Worm (Caenorhabditis elegans) whole organism, young adult: Measurements from ENCODE around the gene tpa-1.
"Not testable (repeated sequence)": the region's sequence is repeated elsewhere in the genome, so short reads cannot be mapped to it uniquely, and the experiment has no call there.

Experiments used
- B0035.1 ChIP-seq: sonication (generic microtip); optimal IDR thresholded peaks from 2 replicates; lab custom pipeline; 2016; ENCODE audit warnings: missing genetic modification characterization, mild to moderate bottlenecking, missing compliant biosample characterization, missing genotype, missing genetic modification reagents
- B0336.3 ChIP-seq: fragments of 200-800 bp; sonication (Bioruptor generic); IDR thresholded peaks from 2 replicates; pipeline ENCODE4 v1.3.6; 2022; ENCODE audit warnings: missing genetic modification characterization, missing compliant biosample characterization
- C17E4.6 ChIP-seq: fragments of 200-800 bp; sonication (Bioruptor generic); IDR thresholded peaks from 2 replicates; pipeline ENCODE4 v1.3.6; 2022; ENCODE audit warnings: missing genetic modification reagents, missing genetic modification characterization, missing compliant biosample characterization
- F23B12.7 ChIP-seq: sonication (generic microtip); optimal IDR thresholded peaks from 2 replicates; lab custom pipeline; 2017; ENCODE audit warnings: missing genetic modification characterization, mild to moderate bottlenecking, missing compliant biosample characterization, antibody characterized with exemption, moderate library complexity; ENCODE audit not compliant: insufficient read depth
- F33H1.4 ChIP-seq: fragments of 200-800 bp; sonication (Bioruptor generic); IDR thresholded peaks from 2 replicates; pipeline ENCODE4 v1.3.6; 2022; ENCODE audit warnings: missing genetic modification reagents, missing genetic modification characterization, missing compliant biosample characterization
- F57A8.1 ChIP-seq: fragments of 200-800 bp; sonication (Bioruptor generic); optimal IDR thresholded peaks from 2 replicates; lab custom pipeline; 2018; ENCODE audit warnings: mild to moderate bottlenecking, missing genetic modification characterization, moderate library complexity, missing compliant biosample characterization
- K11D2.4 ChIP-seq: fragments of 200-800 bp; sonication (Bioruptor generic); IDR thresholded peaks from 2 replicates; pipeline ENCODE4 v1.3.6; 2022; ENCODE audit warnings: missing genetic modification reagents, missing genetic modification characterization, missing compliant biosample characterization
- Y53F4B.3 ChIP-seq: fragments of 200-800 bp; sonication (Bioruptor generic); IDR thresholded peaks from 2 replicates; pipeline ENCODE4 v1.3.6; 2022; ENCODE audit warnings: missing genetic modification reagents, missing genetic modification characterization, missing compliant biosample characterization
- akir-1 ChIP-seq: fragments of 200-800 bp; sonication (Bioruptor generic); optimal IDR thresholded peaks from 2 replicates; lab custom pipeline; 2018; ENCODE audit warnings: mild to moderate bottlenecking, missing genetic modification characterization, moderate library complexity, missing compliant biosample characterization
- ama-1 ChIP-seq, 3 experiments: fragments of 150-350 bp in 1 of 3; sonication (generic microtip) in 2 of 3; optimal IDR thresholded peaks; 2 replicates each; lab custom pipeline; 2014 to 2018; ENCODE audit warnings: missing biosample characterization in 2 of 3, missing genetic modification characterization in 2 of 3, missing genetic modification reagents in 2 of 3
- attf-3 ChIP-seq: fragments of 200-800 bp; sonication (Bioruptor generic); conservative IDR thresholded peaks from 2 replicates; pipeline ENCODE4 v1.3.6; 2022; ENCODE audit warnings: missing genetic modification reagents, missing genetic modification characterization, missing compliant biosample characterization
- attf-6 ChIP-seq: fragments of 200-800 bp; sonication (Bioruptor generic); IDR thresholded peaks from 2 replicates; pipeline ENCODE4 v1.3.6; 2022; ENCODE audit warnings: missing genetic modification reagents, missing genetic modification characterization, missing compliant biosample characterization
- bed-2 ChIP-seq: fragments of 200-800 bp; sonication (Bioruptor generic); IDR thresholded peaks from 2 replicates; pipeline ENCODE4 v1.3.6; 2022; ENCODE audit warnings: missing genetic modification reagents, missing genetic modification characterization, missing compliant biosample characterization
- cebp-1 ChIP-seq, 2 experiments: fragments of 200-800 bp in 1 of 2; sonication (Bioruptor generic) in 1 of 2; sonication (generic microtip) in 1 of 2; IDR thresholded peaks in 1 of 2; optimal IDR thresholded peaks in 1 of 2; 2 replicates each; pipeline versions ENCODE4 v1.3.6 to Lab custom; 2017 to 2022; ENCODE audit warnings: missing compliant biosample characterization in 2 of 2, missing genetic modification characterization in 2 of 2, mild to moderate bottlenecking in 1 of 2, missing genetic modification reagents in 1 of 2, moderate library complexity in 1 of 2
- cebp-2 ChIP-seq: fragments of 200-800 bp; sonication (Bioruptor generic); IDR thresholded peaks from 2 replicates; pipeline ENCODE4 v1.3.6; 2022; ENCODE audit warnings: missing genetic modification characterization, missing compliant biosample characterization
- ceh-100 ChIP-seq: fragments of 200-800 bp; sonication (Bioruptor generic); IDR thresholded peaks from 2 replicates; pipeline ENCODE4 v1.3.6; 2022; ENCODE audit warnings: missing genetic modification reagents, missing genetic modification characterization, missing compliant biosample characterization
- ceh-27 ChIP-seq: fragments of 200-800 bp; sonication (Bioruptor generic); optimal IDR thresholded peaks from 2 replicates; lab custom pipeline; 2018; ENCODE audit warnings: mild to moderate bottlenecking, missing genetic modification characterization, moderate library complexity, missing compliant biosample characterization
- chd-7 ChIP-seq: sonication (generic microtip); optimal IDR thresholded peaks from 2 replicates; lab custom pipeline; 2016; ENCODE audit warnings: mild to moderate bottlenecking, missing genetic modification characterization, moderate library complexity, missing compliant biosample characterization
- egl-18 ChIP-seq: fragments of 200-800 bp; sonication (Bioruptor generic); IDR thresholded peaks from 2 replicates; pipeline ENCODE4 v1.3.6; 2022; ENCODE audit warnings: missing genetic modification reagents, missing genetic modification characterization, missing compliant biosample characterization
- him-1 ChIP-seq: sonication (generic microtip); optimal IDR thresholded peaks from 2 replicates; lab custom pipeline; 2016; ENCODE audit warnings: missing genotype, missing genetic modification reagents, missing genetic modification characterization, missing compliant biosample characterization
- hmg-1.2 ChIP-seq: fragments of 200-800 bp; sonication (Bioruptor generic); IDR thresholded peaks from 2 replicates; pipeline ENCODE4 v1.3.6; 2022; ENCODE audit warnings: missing genetic modification reagents, missing genetic modification characterization, missing compliant biosample characterization
- hsf-1 ChIP-seq: fragments of 200-800 bp; sonication (Bioruptor generic); IDR thresholded peaks from 2 replicates; pipeline ENCODE4 v1.3.6; 2022; ENCODE audit warnings: missing genetic modification reagents, missing genetic modification characterization, missing compliant biosample characterization
- lag-1 ChIP-seq: fragments of 200-800 bp; sonication (Bioruptor generic); IDR thresholded peaks from 2 replicates; pipeline ENCODE4 v1.3.6; 2022; ENCODE audit warnings: missing genetic modification reagents, missing genetic modification characterization, missing compliant biosample characterization
- let-526 ChIP-seq: fragments of 200-800 bp; sonication (Bioruptor generic); IDR thresholded peaks from 2 replicates; pipeline ENCODE4 v1.3.6; 2022; ENCODE audit warnings: missing genetic modification reagents, missing genetic modification characterization, missing compliant biosample characterization
- lin-40 ChIP-seq: sonication (generic microtip); optimal IDR thresholded peaks from 2 replicates; lab custom pipeline; 2016; ENCODE audit warnings: missing genetic modification characterization, mild to moderate bottlenecking, missing compliant biosample characterization, missing genotype, missing genetic modification reagents
- lsl-1 ChIP-seq: fragments of 200-800 bp; sonication (Bioruptor generic); optimal IDR thresholded peaks from 2 replicates; lab custom pipeline; 2018; ENCODE audit warnings: mild to moderate bottlenecking, missing genetic modification characterization, moderate library complexity, missing compliant biosample characterization
- mel-28 ChIP-seq: sonication (generic microtip); optimal IDR thresholded peaks from 2 replicates; lab custom pipeline; 2016; ENCODE audit warnings: borderline replicate concordance, mild to moderate bottlenecking, missing genetic modification characterization, missing compliant biosample characterization
- mxl-1 ChIP-seq: sonication (generic microtip); optimal IDR thresholded peaks from 2 replicates; lab custom pipeline; 2016; ENCODE audit warnings: missing genetic modification characterization, missing compliant biosample characterization
- nfya-1 ChIP-seq: sonication (generic microtip); optimal IDR thresholded peaks from 2 replicates; lab custom pipeline; 2017; ENCODE audit warnings: antibody characterized with exemption, missing compliant biosample characterization, missing genetic modification characterization, borderline replicate concordance; ENCODE audit not compliant: insufficient read depth
- nfyb-1 ChIP-seq: fragments of 200-800 bp; sonication (Bioruptor generic); IDR thresholded peaks from 2 replicates; pipeline ENCODE4 v1.3.6; 2022; ENCODE audit warnings: missing genetic modification reagents, missing genetic modification characterization, missing compliant biosample characterization
- nhr-120 ChIP-seq: fragments of 200-800 bp; sonication (Bioruptor generic); IDR thresholded peaks from 2 replicates; pipeline ENCODE4 v1.3.6; 2022; ENCODE audit warnings: missing genetic modification characterization, missing compliant biosample characterization
- nhr-27 ChIP-seq: fragments of 200-800 bp; sonication (Bioruptor generic); optimal IDR thresholded peaks from 2 replicates; lab custom pipeline; 2018; ENCODE audit warnings: mild to moderate bottlenecking, missing genetic modification characterization, moderate library complexity, missing compliant biosample characterization
- nhr-80 ChIP-seq: sonication (generic microtip); optimal IDR thresholded peaks from 2 replicates; lab custom pipeline; 2016; ENCODE audit warnings: missing genetic modification characterization, missing compliant biosample characterization
- pha-4 ChIP-seq: fragments of 150-350 bp; sonication (generic microtip); optimal IDR thresholded peaks from 2 replicates; lab custom pipeline; 2014; ENCODE audit warnings: missing biosample characterization, missing genetic modification reagents, missing genetic modification characterization
- repo-1 ChIP-seq: sonication (generic microtip); optimal IDR thresholded peaks from 2 replicates; lab custom pipeline; 2017; ENCODE audit warnings: mild to moderate bottlenecking, missing genetic modification characterization, missing compliant biosample characterization
- rpc-1 ChIP-seq, 2 experiments: fragments of 150-350 bp in 1 of 2; sonication (generic microtip) in 1 of 2; optimal IDR thresholded peaks; 2 replicates each; lab custom pipeline; 2014 to 2018; ENCODE audit warnings: missing biosample characterization in 1 of 2, missing genetic modification characterization in 1 of 2, missing genetic modification reagents in 1 of 2, missing genotype in 1 of 2
- sdz-38 ChIP-seq: sonication (generic microtip); optimal IDR thresholded peaks from 2 replicates; lab custom pipeline; 2016; ENCODE audit warnings: missing genotype, missing genetic modification characterization, missing compliant biosample characterization
- sea-2 ChIP-seq: fragments of 200-800 bp; sonication (Bioruptor generic); IDR thresholded peaks from 2 replicates; pipeline ENCODE4 v1.3.6; 2022; ENCODE audit warnings: missing genetic modification characterization, missing compliant biosample characterization
- snpc-4 ChIP-seq, 5 experiments: fragments of 150-350 bp in 1 of 5; sonication (generic microtip) in 4 of 5; optimal IDR thresholded peaks; 2 replicates each; lab custom pipeline; 2014 to 2018; ENCODE audit warnings: missing genetic modification characterization in 5 of 5, missing biosample characterization in 3 of 5, antibody characterized with exemption in 2 of 5, mild to moderate bottlenecking in 2 of 5, missing compliant biosample characterization in 2 of 5, missing genotype in 2 of 5, moderate library complexity in 2 of 5, missing genetic modification reagents in 1 of 5
- zim-3 ChIP-seq: sonication (generic microtip); optimal IDR thresholded peaks from 2 replicates; lab custom pipeline; 2017; ENCODE audit warnings: mild to moderate bottlenecking, missing genetic modification characterization, moderate library complexity, missing compliant biosample characterization

tpa-1 gene

DNA sequence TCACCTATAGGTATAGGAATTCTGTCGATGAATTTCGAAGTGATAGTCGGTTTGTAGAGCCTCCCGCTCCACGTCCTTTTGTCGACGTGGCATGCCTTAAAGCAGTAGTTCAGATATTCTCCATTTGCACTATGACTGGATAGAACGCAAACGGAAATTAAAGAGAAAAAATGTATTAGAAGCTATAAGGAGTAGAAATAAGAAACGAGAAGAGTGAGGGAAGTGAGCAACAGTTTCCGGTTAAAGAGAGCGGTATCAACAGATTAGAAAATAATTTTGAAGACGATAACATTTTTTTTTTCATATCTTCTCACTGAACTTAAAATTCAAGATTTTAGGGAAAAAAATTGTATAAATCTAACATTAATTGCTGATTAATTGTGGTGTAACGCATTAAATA lies 38.2 kb upstream of the tpa-1 start, which contains the start of gene T05C7.4:
Gene T05C7.4 (minus strand): TSS at position 101 of the 400 bp plus-strand sequence.
- TF ChIP-seq mxl-1 (tag; lab: Kevin White, UChicago) = no peak

DNA sequence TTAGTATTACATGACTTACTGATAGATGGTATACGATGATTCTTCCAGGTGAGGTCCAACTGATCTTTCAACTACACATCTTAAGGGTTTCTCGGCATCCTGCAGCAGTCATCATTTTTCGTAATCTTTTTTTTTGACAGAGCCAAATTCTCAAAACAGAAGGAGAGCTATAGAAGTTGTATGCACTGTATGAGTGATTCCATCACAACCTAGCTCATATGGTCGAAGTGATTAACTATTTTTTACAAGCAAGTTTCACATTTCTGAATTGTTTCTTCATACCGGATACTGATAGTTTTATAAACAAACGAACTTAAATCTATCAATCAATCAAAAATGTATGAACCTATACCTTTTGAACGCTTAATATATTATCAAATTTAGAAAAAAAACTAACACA lies 33.0 kb upstream of the tpa-1 start, which contains the start of gene T05C7.5:
Gene T05C7.5 (minus strand): TSS at position 101 of the 400 bp plus-strand sequence.
- no peak for TF ChIP-seq F57A8.1 (GFP tag; lab: Kevin White, UChicago)
- TF ChIP-seq ceh-100 (GFP tag; lab: Robert Waterston, UW) = no peak
- no peak for TF ChIP-seq snpc-4 (GFP tag; optimal IDR thresholded peaks at IDR 0.05; lab: Kevin White, UChicago)
- TF ChIP-seq snpc-4 (tag; optimal IDR thresholded peaks at IDR 0.05; lab: Kevin White, UChicago) = no peak
- TF ChIP-seq let-526 (GFP tag; lab: Robert Waterston, UW) = no peak

DNA sequence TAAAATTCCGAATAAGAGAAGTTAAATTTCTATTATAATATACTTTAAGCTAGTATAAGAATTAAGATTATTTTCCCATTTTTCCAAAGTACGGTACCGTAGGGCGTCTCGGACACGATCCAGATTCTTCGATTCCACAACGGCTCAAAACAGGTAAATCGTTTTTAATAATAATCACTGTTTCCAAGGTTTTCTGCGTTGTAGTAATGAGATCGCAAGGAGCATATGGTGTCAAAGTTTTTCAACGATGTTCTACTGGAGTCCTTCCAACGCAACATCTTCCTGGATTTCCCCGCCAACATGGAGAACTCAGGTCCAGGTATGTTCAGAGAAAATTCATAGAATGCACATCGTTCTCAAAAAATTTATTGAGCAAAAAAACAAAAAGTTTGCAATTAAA lies 30.3 kb upstream of the tpa-1 start, which contains the start of gene T05C7.7:
Gene T05C7.7 (plus strand): TSS at position 301 of the 400 bp plus-strand sequence.
- TF ChIP-seq nhr-27 (tag; lab: Kevin White, UChicago); F33H1.4; ama-1 (optimal IDR thresholded peaks at IDR 0.05; lab: Kevin White, UChicago); ama-1 (GFP tag; optimal IDR thresholded peaks at IDR 0.05; lab: Kevin White, UChicago): not testable (repeated sequence)

DNA sequence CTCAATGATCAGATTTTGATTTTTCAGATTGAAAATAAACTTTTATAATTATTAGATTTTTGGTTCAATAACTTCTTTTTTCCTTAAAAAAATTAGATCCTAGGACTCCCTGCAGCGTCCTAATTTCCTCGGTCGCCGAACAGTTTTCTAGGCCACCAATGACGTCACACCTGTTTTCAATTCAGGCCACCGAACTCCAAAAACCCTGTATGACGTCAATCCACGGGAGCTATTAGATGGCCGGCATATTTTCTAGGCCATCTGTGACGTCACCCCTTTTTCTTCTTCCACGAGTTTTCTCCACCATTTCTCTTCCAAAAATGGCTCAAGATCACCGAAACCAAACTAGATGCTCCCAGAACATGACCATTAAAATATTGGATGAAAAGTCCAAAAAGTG lies 20.5 kb upstream of the tpa-1 start:
- TF ChIP-seq B0336.3 (GFP tag; lab: Robert Waterston, UW) (no peak), cebp-1 (GFP tag; IDR thresholded peaks at IDR 0.05; lab: Robert Waterston, UW) (no peak), cebp-1 (tag; optimal IDR thresholded peaks at IDR 0.05; lab: Kevin White, UChicago) (no peak), K11D2.4 (GFP tag; lab: Robert Waterston, UW) (no peak), B0035.1 (tag; lab: Kevin White, UChicago) (no peak), F23B12.7 (no peak), lin-40 (tag; lab: Kevin White, UChicago) (no peak), ceh-27 (no peak), Y53F4B.3 (GFP tag; lab: Robert Waterston, UW) (no peak), rpc-1 (optimal IDR thresholded peaks at IDR 0.05; lab: Kevin White, UChicago) (no peak), rpc-1 (tag; optimal IDR thresholded peaks at IDR 0.05; lab: Kevin White, UChicago) (no peak), sdz-38 (tag; lab: Kevin White, UChicago) (no peak), bed-2 (no peak), him-1 (no peak), mel-28 (tag; lab: Kevin White, UChicago) (no peak), chd-7 (no peak), ceh-100 (GFP tag; lab: Robert Waterston, UW) (no peak), egl-18 (GFP tag; lab: Robert Waterston, UW) (no peak), lag-1 (GFP tag; lab: Robert Waterston, UW) (no peak)

DNA sequence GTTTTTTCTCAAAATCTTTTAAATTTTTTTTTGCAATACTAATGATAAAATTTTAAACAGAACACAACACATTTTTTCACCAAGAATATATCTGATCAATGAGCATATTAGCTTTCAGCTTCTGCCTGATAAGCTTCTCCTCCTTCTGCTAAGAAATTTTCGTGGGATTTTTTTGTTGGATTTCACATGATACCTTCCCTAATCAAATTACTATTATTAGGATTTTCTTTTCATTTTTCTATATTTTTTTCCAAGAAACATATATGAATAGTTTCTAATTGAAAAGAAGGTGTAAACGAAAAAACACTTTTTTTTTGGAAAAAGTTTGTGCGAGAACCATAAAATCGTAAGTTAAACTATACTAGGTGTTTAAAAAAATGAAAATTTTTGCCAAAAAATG lies 18.6 kb upstream of the tpa-1 start:
- no peak for TF ChIP-seq nfya-1 (tag; lab: Kevin White, UChicago)
- TF ChIP-seq nhr-120 (GFP tag; lab: Robert Waterston, UW) = no peak
- TF ChIP-seq K11D2.4 (GFP tag; lab: Robert Waterston, UW) = no peak
- no peak for TF ChIP-seq hmg-1.2 (GFP tag; lab: Robert Waterston, UW)
- no peak for TF ChIP-seq cebp-2
- TF ChIP-seq C17E4.6 (GFP tag; lab: Robert Waterston, UW) = no peak
- no peak for TF ChIP-seq lag-1 (GFP tag; lab: Robert Waterston, UW)
- no peak for TF ChIP-seq attf-3 (GFP tag; lab: Robert Waterston, UW)
- no peak for TF ChIP-seq Y53F4B.3 (GFP tag; lab: Robert Waterston, UW)
- TF ChIP-seq attf-6 (GFP tag; lab: Robert Waterston, UW) = no peak
- TF ChIP-seq zim-3 = no peak
- no peak for TF ChIP-seq hsf-1 (GFP tag; lab: Robert Waterston, UW)
- TF ChIP-seq sea-2 = no peak
- TF ChIP-seq chd-7 = no peak
- no peak for TF ChIP-seq repo-1 (tag; lab: Kevin White, UChicago)
- TF ChIP-seq pha-4 (tag; lab: Kevin White, UChicago) = no peak
- no peak for TF ChIP-seq nhr-80 (tag; lab: Kevin White, UChicago)
- no peak for TF ChIP-seq akir-1
- TF ChIP-seq lsl-1 (GFP tag; lab: Kevin White, UChicago) = no peak
- TF ChIP-seq nfyb-1 = no peak
